Worm (Caenorhabditis elegans) whole organism, young adult: ENCODE data around the gene nmat-1.

Source experiments
- B0261.1 ChIP-seq: sonication (generic microtip); optimal IDR thresholded peaks from 2 replicates; lab custom pipeline; 2016; ENCODE audit warnings: mild to moderate bottlenecking, missing genetic modification characterization, moderate library complexity, missing compliant biosample characterization
- C06A6.2 ChIP-seq: fragments of 200-800 bp; sonication (Bioruptor generic); conservative IDR thresholded peaks from 2 replicates; pipeline ENCODE4 v1.3.6; 2022; ENCODE audit warnings: missing genetic modification characterization, missing compliant biosample characterization
- D2030.7 ChIP-seq: fragments of 200-800 bp; sonication (Bioruptor generic); IDR thresholded peaks from 2 replicates; pipeline ENCODE4 v1.3.6; 2022; ENCODE audit warnings: missing genetic modification reagents, missing genetic modification characterization, missing compliant biosample characterization
- F10E7.11 ChIP-seq: sonication (generic microtip); optimal IDR thresholded peaks from 2 replicates; lab custom pipeline; 2017; ENCODE audit warnings: mild to moderate bottlenecking, missing genetic modification characterization, moderate library complexity, missing compliant biosample characterization
- F23B12.7 ChIP-seq: sonication (generic microtip); optimal IDR thresholded peaks from 2 replicates; lab custom pipeline; 2017; ENCODE audit warnings: missing genetic modification characterization, mild to moderate bottlenecking, missing compliant biosample characterization, antibody characterized with exemption, moderate library complexity; ENCODE audit not compliant: insufficient read depth
- F33H1.4 ChIP-seq: fragments of 200-800 bp; sonication (Bioruptor generic); IDR thresholded peaks from 2 replicates; pipeline ENCODE4 v1.3.6; 2022; ENCODE audit warnings: missing genetic modification reagents, missing genetic modification characterization, missing compliant biosample characterization
- F57A8.1 ChIP-seq: fragments of 200-800 bp; sonication (Bioruptor generic); optimal IDR thresholded peaks from 2 replicates; lab custom pipeline; 2018; ENCODE audit warnings: mild to moderate bottlenecking, missing genetic modification characterization, moderate library complexity, missing compliant biosample characterization
- Y53F4B.3 ChIP-seq: fragments of 200-800 bp; sonication (Bioruptor generic); IDR thresholded peaks from 2 replicates; pipeline ENCODE4 v1.3.6; 2022; ENCODE audit warnings: missing genetic modification reagents, missing genetic modification characterization, missing compliant biosample characterization
- Y79H2A.3 ChIP-seq: fragments of 200-800 bp; sonication (Bioruptor generic); conservative IDR thresholded peaks from 2 replicates; pipeline ENCODE4 v1.3.6; 2022; ENCODE audit warnings: missing genetic modification reagents, missing genetic modification characterization, missing compliant biosample characterization
- Y95B8A.8 ChIP-seq: fragments of 200-800 bp; sonication (Bioruptor generic); IDR thresholded peaks from 2 replicates; pipeline ENCODE4 v1.3.6; 2022; ENCODE audit warnings: missing genetic modification reagents, missing genetic modification characterization, missing compliant biosample characterization
- dpff-1 ChIP-seq: sonication (generic microtip); optimal IDR thresholded peaks from 2 replicates; lab custom pipeline; 2017; ENCODE audit warnings: mild to moderate bottlenecking, missing genetic modification characterization, missing compliant biosample characterization
- egl-44 ChIP-seq: fragments of 200-800 bp; sonication (Bioruptor generic); IDR thresholded peaks from 2 replicates; pipeline ENCODE4 v1.3.6; 2022; ENCODE audit warnings: missing genetic modification reagents, missing genetic modification characterization, missing compliant biosample characterization
- egrh-3 ChIP-seq: fragments of 200-800 bp; sonication (Bioruptor generic); IDR thresholded peaks from 2 replicates; pipeline ENCODE4 v1.3.6; 2022; ENCODE audit warnings: missing genetic modification reagents, missing genetic modification characterization, missing compliant biosample characterization
- ekl-4 ChIP-seq: fragments of 200-800 bp; sonication (Bioruptor generic); IDR thresholded peaks from 2 replicates; pipeline ENCODE4 v1.3.6; 2022; ENCODE audit warnings: missing genetic modification reagents, missing genetic modification characterization, missing compliant biosample characterization
- hmg-1.2 ChIP-seq: fragments of 200-800 bp; sonication (Bioruptor generic); IDR thresholded peaks from 2 replicates; pipeline ENCODE4 v1.3.6; 2022; ENCODE audit warnings: missing genetic modification reagents, missing genetic modification characterization, missing compliant biosample characterization
- lin-26 ChIP-seq: fragments of 200-800 bp; sonication (Bioruptor generic); IDR thresholded peaks from 2 replicates; pipeline ENCODE4 v1.3.6; 2022; ENCODE audit warnings: missing genetic modification reagents, missing genetic modification characterization, missing compliant biosample characterization
- lin-35 ChIP-seq, 3 experiments: fragments of 150-350 bp in 2 of 3; sonication (generic microtip) in 1 of 3; optimal IDR thresholded peaks; 2 replicates each; lab custom pipeline; 2014 to 2018; ENCODE audit warnings: missing biosample characterization in 3 of 3, missing genetic modification characterization in 3 of 3, missing genetic modification reagents in 3 of 3
- lin-40 ChIP-seq: sonication (generic microtip); optimal IDR thresholded peaks from 2 replicates; lab custom pipeline; 2016; ENCODE audit warnings: missing genetic modification characterization, mild to moderate bottlenecking, missing compliant biosample characterization, missing genotype, missing genetic modification reagents
- madf-3 ChIP-seq: fragments of 200-800 bp; sonication (Bioruptor generic); IDR thresholded peaks from 2 replicates; pipeline ENCODE4 v1.3.6; 2022; ENCODE audit warnings: missing genetic modification reagents, missing genetic modification characterization, missing compliant biosample characterization
- mes-4 ChIP-seq: sonication (generic microtip); optimal IDR thresholded peaks from 2 replicates; lab custom pipeline; 2016; ENCODE audit warnings: missing genotype, missing genetic modification characterization, missing compliant biosample characterization
- rec-8 ChIP-seq, 2 experiments: sonication (generic microtip); optimal IDR thresholded peaks; 2 replicates each; lab custom pipeline; 2016; ENCODE audit warnings: mild to moderate bottlenecking in 2 of 2, missing genetic modification characterization in 2 of 2, missing genetic modification reagents in 2 of 2, missing genotype in 2 of 2, missing biosample characterization in 1 of 2, missing compliant biosample characterization in 1 of 2, moderate library complexity in 1 of 2
- snpc-1.3 ChIP-seq: sonication (generic microtip); optimal IDR thresholded peaks from 2 replicates; lab custom pipeline; 2017; ENCODE audit warnings: missing genetic modification characterization, mild to moderate bottlenecking, missing compliant biosample characterization, antibody characterized with exemption, moderate library complexity, missing genotype, missing genetic modification reagents; ENCODE audit not compliant: insufficient read depth
- snpc-3.4 ChIP-seq: sonication (generic microtip); optimal IDR thresholded peaks from 2 replicates; lab custom pipeline; 2017; ENCODE audit warnings: missing genetic modification characterization, mild to moderate bottlenecking, missing compliant biosample characterization, antibody characterized with exemption, moderate library complexity, missing genotype, missing genetic modification reagents
- somi-1 ChIP-seq: fragments of 200-800 bp; sonication (Bioruptor generic); optimal IDR thresholded peaks from 2 replicates; lab custom pipeline; 2018; ENCODE audit warnings: mild to moderate bottlenecking, missing genetic modification characterization, missing compliant biosample characterization
- sptf-2 ChIP-seq: fragments of 200-800 bp; sonication (Bioruptor generic); optimal IDR thresholded peaks from 2 replicates; lab custom pipeline; 2018; ENCODE audit warnings: mild to moderate bottlenecking, missing genetic modification characterization, missing compliant biosample characterization
- tlf-1 ChIP-seq: fragments of 200-800 bp; sonication (Bioruptor generic); optimal IDR thresholded peaks from 2 replicates; lab custom pipeline; 2018; ENCODE audit warnings: mild to moderate bottlenecking, missing genetic modification characterization, missing compliant biosample characterization
- xnd-1 ChIP-seq: sonication (generic microtip); optimal IDR thresholded peaks from 2 replicates; lab custom pipeline; 2016; ENCODE audit warnings: missing genotype, missing genetic modification reagents, missing genetic modification characterization, missing compliant biosample characterization
- zim-3 ChIP-seq: sonication (generic microtip); optimal IDR thresholded peaks from 2 replicates; lab custom pipeline; 2017; ENCODE audit warnings: mild to moderate bottlenecking, missing genetic modification characterization, moderate library complexity, missing compliant biosample characterization
- ztf-22 ChIP-seq: fragments of 200-800 bp; sonication (Bioruptor generic); optimal IDR thresholded peaks from 2 replicates; lab custom pipeline; 2018; ENCODE audit warnings: mild to moderate bottlenecking, missing genetic modification characterization, moderate library complexity, missing compliant biosample characterization
- ztf-25 ChIP-seq: fragments of 200-800 bp; sonication (Bioruptor generic); IDR thresholded peaks from 2 replicates; pipeline ENCODE4 v1.3.6; 2022; ENCODE audit warnings: missing genetic modification reagents, missing genetic modification characterization, missing compliant biosample characterization

The nmat-1 gene

DNA sequence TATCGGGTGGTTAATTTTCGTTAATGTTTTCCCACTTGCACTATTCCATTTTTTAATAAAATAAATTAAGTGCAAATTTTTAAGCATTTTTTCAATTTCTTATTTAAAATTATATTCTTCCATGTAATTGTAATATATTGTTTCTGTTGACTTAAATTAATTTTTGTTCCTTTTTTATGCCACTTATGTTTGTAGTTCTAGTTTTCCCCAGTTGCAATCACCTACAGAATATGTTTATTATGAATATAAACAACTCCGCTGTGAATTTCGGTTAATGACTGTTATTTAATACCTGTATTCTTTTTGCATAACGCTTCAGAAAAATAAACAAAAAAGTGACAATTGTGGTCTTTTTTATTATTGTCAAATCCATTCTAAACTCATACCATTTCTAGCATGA, 47.1 kb upstream of the nmat-1 start, which contains the start of gene lgc-23:
lgc-23 (plus strand) TSS at position 301 of the 400 bp plus-strand sequence.
- TF ChIP-seq ztf-22 (GFP tag; lab: Kevin White, UChicago) (no peak), dpff-1 (tag; lab: Kevin White, UChicago) (no peak), tlf-1 (GFP tag; lab: Kevin White, UChicago) (no peak), madf-3 (GFP tag; lab: Robert Waterston, UW) (no peak), Y53F4B.3 (no peak), xnd-1 (tag; lab: Kevin White, UChicago) (no peak), rec-8 (tag; optimal IDR thresholded peaks at IDR 0.05; lab: Kevin White, UChicago) (no peak)

DNA sequence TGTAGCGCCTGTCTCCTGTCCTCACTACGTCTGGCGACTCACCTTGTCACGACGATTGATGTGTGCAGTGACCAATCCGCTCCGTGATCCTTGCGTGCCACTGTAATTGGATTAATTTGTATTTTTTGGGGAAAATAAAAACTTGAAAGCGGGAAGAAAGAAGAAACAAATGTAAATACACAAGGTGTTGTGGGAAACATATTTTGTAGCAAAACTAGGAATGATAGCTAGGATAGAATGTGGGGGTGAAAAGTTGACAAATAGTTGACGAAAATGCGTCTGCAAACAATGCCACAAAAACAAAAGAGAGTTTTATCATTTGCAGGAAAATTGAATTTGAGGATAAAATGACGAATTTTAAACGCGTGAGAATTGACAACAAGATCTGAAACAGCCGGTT, 39.1 kb upstream of the nmat-1 start, which contains the start of gene B0198.3:
B0198.3 (minus strand) TSS at position 101 of the 400 bp plus-strand sequence.
- TF ChIP-seq F10E7.11 = no peak
- no peak for TF ChIP-seq xnd-1 (tag; lab: Kevin White, UChicago)
- TF ChIP-seq, all 124 proteins: peak for 0

- no peak for TF ChIP-seq somi-1
Measured at ce11 chrX:12038728-12039127, 20.9 kb upstream of the nmat-1 start.

DNA sequence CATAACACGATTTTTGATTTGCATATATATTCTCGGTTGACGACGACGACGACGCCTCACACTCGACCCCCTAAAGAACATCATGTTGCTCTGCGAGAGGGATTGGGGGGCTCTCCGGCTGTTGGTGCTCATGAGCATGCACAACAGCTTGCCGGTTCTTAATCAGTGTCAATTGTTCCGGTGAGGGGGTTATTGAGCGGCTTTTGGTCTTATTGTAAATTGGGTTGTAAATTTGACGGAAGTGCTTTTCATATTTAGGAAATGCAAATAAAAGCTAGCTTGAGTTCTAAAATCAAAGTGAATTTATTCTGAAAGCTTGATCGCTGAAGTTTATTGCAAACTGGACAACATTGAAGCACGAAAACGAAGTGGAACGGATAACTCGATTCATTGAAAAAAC, 20.1 kb upstream of the nmat-1 start:
- TF ChIP-seq B0261.1 (tag; lab: Kevin White, UChicago) = no peak

DNA sequence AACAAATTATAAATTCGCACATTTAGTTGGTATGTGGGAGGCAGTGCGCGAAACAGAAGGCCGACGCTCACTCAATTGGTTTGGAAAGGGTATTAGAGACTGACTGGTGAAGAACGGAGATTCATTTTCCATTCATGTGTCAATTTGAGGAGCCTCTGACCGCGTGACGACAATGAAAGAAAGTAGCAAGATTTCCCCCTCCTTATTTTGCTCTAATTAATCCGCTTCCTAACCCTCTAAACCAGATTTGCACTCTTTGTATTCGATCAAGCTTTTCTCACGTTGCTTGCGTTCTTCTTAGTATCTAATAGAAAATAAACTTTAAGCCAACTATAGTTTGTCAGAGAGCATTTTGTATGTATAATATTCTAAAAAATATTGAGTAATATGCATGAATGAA, 18.3 kb upstream of the nmat-1 start:
- TF ChIP-seq tlf-1 (GFP tag; lab: Kevin White, UChicago) = no peak
- TF ChIP-seq zim-3 (tag; lab: Kevin White, UChicago) = no peak
- TF ChIP-seq C06A6.2 (GFP tag; lab: Robert Waterston, UW) = no peak
- TF ChIP-seq D2030.7 (GFP tag; lab: Robert Waterston, UW) = no peak
- TF ChIP-seq egrh-3 = no peak
- TF ChIP-seq hmg-1.2 (GFP tag; lab: Robert Waterston, UW) = no peak
- TF ChIP-seq lin-26 (GFP tag; lab: Robert Waterston, UW) = no peak
- TF ChIP-seq F23B12.7 (tag; lab: Kevin White, UChicago) = no peak
- no peak for TF ChIP-seq ekl-4
- no peak for TF ChIP-seq snpc-3.4 (tag; lab: Kevin White, UChicago)
- TF ChIP-seq Y95B8A.8 (GFP tag; lab: Robert Waterston, UW) = no peak

ce11 chrX:12034661-12035060, 16.8 kb upstream of the nmat-1 start:
- TF ChIP-seq lin-40 = no peak
- no peak for TF ChIP-seq Y79H2A.3 (GFP tag; lab: Robert Waterston, UW)
- no peak for TF ChIP-seq F57A8.1 (GFP tag; lab: Kevin White, UChicago)
- no peak for TF ChIP-seq mes-4 (tag; lab: Kevin White, UChicago)
- no peak for TF ChIP-seq snpc-1.3 (tag; lab: Kevin White, UChicago)
- no peak for TF ChIP-seq lin-35 (GFP tag; optimal IDR thresholded peaks at IDR 0.05; lab: Kevin White, UChicago)
- no peak for TF ChIP-seq F33H1.4 (GFP tag; lab: Robert Waterston, UW)
- TF ChIP-seq egl-44 (GFP tag; lab: Robert Waterston, UW) = no peak
- no peak for TF ChIP-seq sptf-2 (GFP tag; lab: Kevin White, UChicago)
- TF ChIP-seq ztf-25 (GFP tag; lab: Robert Waterston, UW) = no peak
